Fruit fly (Drosophila melanogaster): Measurements from ENCODE around the gene GABA-B-R1.
A peak's percentile ranks its signal among the peaks of the same experiment; 100 is the strongest.

GABA-B-R1 gene

dm6 chr2L:15056359-15057220, 40.5 kb downstream of the GABA-B-R1 start (continued):
- peak; percentile 39; the same call in 1 of the 2 replicates for TF ChIP-seq toy (GFP tag; IDR thresholded peaks at IDR 0.05)
- 0 out of 2 replicates have a peak, but pooled peaks have one; percentile 21 for TF ChIP-seq hbn (GFP tag; IDR thresholded peaks at IDR 0.05; ENCODE audit: partially characterized antibody)
- TF ChIP-seq CG10209 (GFP tag; optimal IDR thresholded peaks at IDR 0.05) = peak; percentile 69
- TF ChIP-seq CG9817 (tag; optimal IDR thresholded peaks at IDR 0.05) = peak; percentile 25
- TF ChIP-seq CG17912 (GFP tag; optimal IDR thresholded peaks at IDR 0.05) = no peak
- TF ChIP-seq CG4424 (GFP tag; optimal IDR thresholded peaks at IDR 0.05) = peak; percentile 85
- peak; percentile 78 for TF ChIP-seq nerfin-1 (tag; optimal IDR thresholded peaks at IDR 0.05)
- TF ChIP-seq Trl (optimal IDR thresholded peaks at IDR 0.05) = peak; percentile 66 to 94
- TF ChIP-seq Trl (GFP tag; optimal IDR thresholded peaks at IDR 0.05) = peak; percentile 20
- peak; percentile 85 for TF ChIP-seq CG11504 (tag; optimal IDR thresholded peaks at IDR 0.05)
- peak; percentile 54 for TF ChIP-seq CG18476 (GFP tag; optimal IDR thresholded peaks at IDR 0.05)
- TF ChIP-seq lmd (GFP tag; IDR thresholded peaks at IDR 0.05) = peak; percentile 77
- peak; percentile 74 for TF ChIP-seq Oli (tag; optimal IDR thresholded peaks at IDR 0.05)
- TF ChIP-seq tup (GFP tag; optimal IDR thresholded peaks at IDR 0.05) = no peak
- TF ChIP-seq CG2199 (GFP tag; IDR thresholded peaks at IDR 0.05) = 0 out of 3 replicates have a peak, but pooled peaks have one; percentile 74
- TF ChIP-seq CG11093 (GFP tag; IDR thresholded peaks at IDR 0.05) = peak; percentile 63; the same call in 2 of the 3 replicates
- peak; percentile 84 for TF ChIP-seq CG11695 (GFP tag; IDR thresholded peaks at IDR 0.05)
- peak; percentile 74 for TF ChIP-seq CG18599 (GFP tag; optimal IDR thresholded peaks at IDR 0.05)
- TF ChIP-seq HLH3B (GFP tag; IDR thresholded peaks at IDR 0.05) = peak; percentile 63
- TF ChIP-seq CG2712 (tag; optimal IDR thresholded peaks at IDR 0.05) = peak; percentile 89
- peak in 1 of 2 experiments; percentile 8 for TF ChIP-seq chif (GFP tag; optimal IDR thresholded peaks at IDR 0.05)
- no peak for TF ChIP-seq nerfin-2 (GFP tag; IDR thresholded peaks at IDR 0.05; ENCODE audit: partially characterized antibody)
- peak in 1 of 2 experiments; percentile 16 for TF ChIP-seq crp (GFP tag; optimal IDR thresholded peaks at IDR 0.05)
- no peak for TF ChIP-seq CG18011 (GFP tag; optimal IDR thresholded peaks at IDR 0.05)
- TF ChIP-seq CG13287 (GFP tag; IDR thresholded peaks at IDR 0.05; ENCODE audit: partially characterized antibody) = no peak
- TF ChIP-seq peb (GFP tag; IDR thresholded peaks at IDR 0.05) = peak; percentile 54
- TF ChIP-seq HmgD (GFP tag; optimal IDR thresholded peaks at IDR 0.05) = no peak
- peak; percentile 87 for TF ChIP-seq dmrt11E (tag; optimal IDR thresholded peaks at IDR 0.05)
- TF ChIP-seq CG1603 (tag; optimal IDR thresholded peaks at IDR 0.05) = no peak
- TF ChIP-seq CG8281 (tag; optimal IDR thresholded peaks at IDR 0.05) = peak; percentile 55
- 0 out of 3 replicates have a peak, but pooled peaks have one; percentile 21 for TF ChIP-seq Opbp (GFP tag; IDR thresholded peaks at IDR 0.05; ENCODE audit: partially characterized antibody)
- TF ChIP-seq ap (GFP tag; IDR thresholded peaks at IDR 0.05) = peak; percentile 69
- peak; percentile 39 for TF ChIP-seq slp2 (GFP tag; optimal IDR thresholded peaks at IDR 0.05)
- peak; percentile 14 for TF ChIP-seq CG4707 (GFP tag; optimal IDR thresholded peaks at IDR 0.05)
- peak; percentile 78 for TF ChIP-seq CG9437 (GFP tag; optimal IDR thresholded peaks at IDR 0.05)
- TF ChIP-seq CG8359 (GFP tag; optimal IDR thresholded peaks at IDR 0.05; ENCODE audit: borderline replicate concordance) = peak; percentile 52
- 0 out of 2 replicates have a peak, but pooled peaks have one; percentile 37 for TF ChIP-seq CG4730 (GFP tag; IDR thresholded peaks at IDR 0.05)
- TF ChIP-seq tx (GFP tag; optimal IDR thresholded peaks at IDR 0.05) = peak; percentile 3
- peak; percentile 46 for TF ChIP-seq Hsf (GFP tag; optimal IDR thresholded peaks at IDR 0.05)
- TF ChIP-seq Lpt (GFP tag; optimal IDR thresholded peaks at IDR 0.05) = no peak
- TF ChIP-seq row (GFP tag; IDR thresholded peaks at IDR 0.05) = peak; percentile 75
- TF ChIP-seq Blimp-1 (GFP tag; optimal IDR thresholded peaks at IDR 0.05) = peak; percentile 82
- TF ChIP-seq CG9727 (GFP tag; optimal IDR thresholded peaks at IDR 0.05) = peak; percentile 95
- TF ChIP-seq CG31365 (tag; optimal IDR thresholded peaks at IDR 0.05) = no peak
- no peak for TF ChIP-seq Tbp (GFP tag; optimal IDR thresholded peaks at IDR 0.05)
- TF ChIP-seq lbe (GFP tag; optimal IDR thresholded peaks at IDR 0.05) = peak; percentile 59
- peak; percentile 85 for TF ChIP-seq Asciz (GFP tag; optimal IDR thresholded peaks at IDR 0.05)
